Worm (Caenorhabditis elegans) whole organism, L1 larva: Measurements from ENCODE around the gene F32D8.14.
A peak's percentile ranks its signal among the peaks of the same experiment; 100 is the strongest.

Experiments used
- C04F5.9 ChIP-seq: sonication (generic microtip); optimal IDR thresholded peaks from 2 replicates; lab custom pipeline; 2016; ENCODE audit warnings: missing genetic modification characterization, missing compliant biosample characterization
- aha-1 ChIP-seq: fragments of 150-350 bp; optimal IDR thresholded peaks from 2 replicates; lab custom pipeline; 2014; ENCODE audit warnings: missing biosample characterization, missing genetic modification characterization
- ama-1 ChIP-seq: fragments of 150-350 bp; optimal IDR thresholded peaks from 2 replicates; lab custom pipeline; 2014
- blmp-1 ChIP-seq: fragments of 150-350 bp; optimal IDR thresholded peaks from 2 replicates; lab custom pipeline; 2014; ENCODE audit warnings: missing biosample characterization, missing genetic modification characterization
- ceh-63 ChIP-seq: fragments of 200-800 bp; sonication (Bioruptor generic); optimal IDR thresholded peaks from 2 replicates; lab custom pipeline; 2018; ENCODE audit warnings: mild to moderate bottlenecking, missing genetic modification characterization, missing compliant biosample characterization
- ceh-82 ChIP-seq, 3 experiments: fragments of 150-350 bp in 1 of 3; sonication (generic microtip) in 2 of 3; optimal IDR thresholded peaks; 2 replicates each; lab custom pipeline; 2014 to 2017; ENCODE audit warnings: missing biosample characterization in 3 of 3, missing genetic modification characterization in 3 of 3
- ceh-90 ChIP-seq: sonication (generic microtip); optimal IDR thresholded peaks from 2 replicates; lab custom pipeline; 2016; ENCODE audit warnings: missing genetic modification characterization, missing compliant biosample characterization
- ces-1 ChIP-seq: fragments of 150-350 bp; optimal IDR thresholded peaks from 2 replicates; lab custom pipeline; 2014; ENCODE audit warnings: missing biosample characterization, missing genetic modification reagents, missing genetic modification characterization
- elt-2 ChIP-seq: sonication (generic microtip); optimal IDR thresholded peaks from 2 replicates; lab custom pipeline; 2016; ENCODE audit warnings: missing genetic modification characterization, mild to moderate bottlenecking, inconsistent platforms, missing compliant biosample characterization, missing genetic modification reagents
- elt-3 ChIP-seq, 6 experiments: fragments of 150-350 bp in 1 of 6; sonication (generic microtip); optimal IDR thresholded peaks; 2 replicates each; lab custom pipeline; 2017 to 2018; ENCODE audit warnings: missing biosample characterization in 6 of 6, missing genetic modification characterization in 6 of 6, inconsistent platforms in 1 of 6
- ets-5 ChIP-seq: fragments of 200-800 bp; sonication (Bioruptor generic); IDR thresholded peaks from 2 replicates; pipeline ENCODE4 v1.3.6; 2022; ENCODE audit warnings: missing genetic modification characterization, missing compliant biosample characterization
- fos-1 ChIP-seq: fragments of 150-350 bp; optimal IDR thresholded peaks from 2 replicates; lab custom pipeline; 2014; ENCODE audit warnings: missing biosample characterization, missing genetic modification characterization
- irx-1 ChIP-seq: sonication (generic microtip); optimal IDR thresholded peaks from 2 replicates; lab custom pipeline; 2016; ENCODE audit warnings: missing genetic modification characterization, missing compliant biosample characterization
- isw-1 ChIP-seq: fragments of 200-800 bp; sonication (Bioruptor generic); IDR thresholded peaks from 2 replicates; pipeline ENCODE4 v1.3.6; 2022; ENCODE audit warnings: missing genetic modification characterization, missing compliant biosample characterization
- lin-13 ChIP-seq: fragments of 150-350 bp; optimal IDR thresholded peaks from 2 replicates; lab custom pipeline; 2014; ENCODE audit warnings: missing biosample characterization, missing genetic modification reagents, missing genetic modification characterization
- lin-14 ChIP-seq: fragments of 200-800 bp; sonication (Bioruptor generic); optimal IDR thresholded peaks from 2 replicates; lab custom pipeline; 2018; ENCODE audit warnings: mild to moderate bottlenecking, missing genetic modification characterization, moderate library complexity, missing compliant biosample characterization
- lin-15B ChIP-seq: fragments of 150-350 bp; sonication (generic microtip); optimal IDR thresholded peaks from 3 replicates; lab custom pipeline; 2014; ENCODE audit warnings: missing biosample characterization, missing genetic modification characterization
- lsy-2 ChIP-seq, 2 experiments: fragments of 150-350 bp; optimal IDR thresholded peaks; 2 replicates each; lab custom pipeline; 2014; ENCODE audit warnings: missing biosample characterization in 2 of 2, missing genetic modification characterization in 2 of 2
- mef-2 ChIP-seq: fragments of 150-350 bp; optimal IDR thresholded peaks from 2 replicates; lab custom pipeline; 2014; ENCODE audit warnings: missing biosample characterization, missing genetic modification characterization
- mep-1 ChIP-seq: fragments of 150-350 bp; optimal IDR thresholded peaks from 2 replicates; lab custom pipeline; 2014; ENCODE audit warnings: missing biosample characterization, missing genetic modification characterization
- nhr-11 ChIP-seq: fragments of 150-350 bp; optimal IDR thresholded peaks from 2 replicates; lab custom pipeline; 2014; ENCODE audit warnings: missing biosample characterization, missing genetic modification characterization
- nhr-237 ChIP-seq: fragments of 150-350 bp; optimal IDR thresholded peaks from 2 replicates; lab custom pipeline; 2014; ENCODE audit warnings: missing biosample characterization, missing genetic modification characterization
- nhr-47 ChIP-seq: sonication (generic microtip); optimal IDR thresholded peaks from 2 replicates; lab custom pipeline; 2016; ENCODE audit warnings: mild to moderate bottlenecking, missing genetic modification characterization, moderate library complexity, missing compliant biosample characterization
- nhr-76 ChIP-seq: sonication (generic microtip); optimal IDR thresholded peaks from 2 replicates; lab custom pipeline; 2017; ENCODE audit warnings: missing biosample characterization, missing genetic modification characterization
- nhr-90 ChIP-seq: sonication (generic microtip); optimal IDR thresholded peaks from 2 replicates; lab custom pipeline; 2016; ENCODE audit warnings: mild to moderate bottlenecking, missing genetic modification characterization, missing compliant biosample characterization; ENCODE audit not compliant: poor library complexity
- pag-3 ChIP-seq: sonication (generic microtip); optimal IDR thresholded peaks from 2 replicates; lab custom pipeline; 2017; ENCODE audit warnings: missing genetic modification characterization, mild to moderate bottlenecking, missing compliant biosample characterization, antibody characterized with exemption, borderline replicate concordance; ENCODE audit not compliant: insufficient read depth
- pqm-1 ChIP-seq: sonication (generic microtip); optimal IDR thresholded peaks from 3 replicates; lab custom pipeline; 2017; ENCODE audit warnings: missing biosample characterization, missing genetic modification characterization
- skn-1 ChIP-seq: fragments of 150-350 bp; optimal IDR thresholded peaks from 2 replicates; lab custom pipeline; 2014; ENCODE audit warnings: missing biosample characterization, missing genetic modification characterization
- snu-23 ChIP-seq: sonication (generic microtip); optimal IDR thresholded peaks from 2 replicates; lab custom pipeline; 2016; ENCODE audit warnings: missing genetic modification characterization, missing compliant biosample characterization
- sox-4 ChIP-seq: sonication (generic microtip); optimal IDR thresholded peaks from 2 replicates; lab custom pipeline; 2016; ENCODE audit warnings: missing genetic modification characterization, missing compliant biosample characterization
- sptf-1 ChIP-seq: fragments of 150-350 bp; optimal IDR thresholded peaks from 2 replicates; lab custom pipeline; 2014; ENCODE audit warnings: missing biosample characterization, missing genetic modification characterization
- tbx-2 ChIP-seq: sonication (generic microtip); optimal IDR thresholded peaks from 2 replicates; lab custom pipeline; 2016; ENCODE audit warnings: missing genetic modification characterization, missing compliant biosample characterization
- unc-30 ChIP-seq: sonication (generic microtip); optimal IDR thresholded peaks from 2 replicates; lab custom pipeline; 2017; ENCODE audit warnings: missing biosample characterization, missing genetic modification characterization
- unc-62 ChIP-seq: fragments of 150-350 bp; optimal IDR thresholded peaks from 2 replicates; lab custom pipeline; 2014; ENCODE audit warnings: missing biosample characterization, missing genetic modification reagents, missing genetic modification characterization
- unc-86 ChIP-seq: sonication (generic microtip); optimal IDR thresholded peaks from 2 replicates; lab custom pipeline; 2016; ENCODE audit warnings: missing genetic modification characterization, missing compliant biosample characterization
- unc-98 ChIP-seq: fragments of 200-800 bp; sonication (Bioruptor generic); IDR thresholded peaks from 2 replicates; pipeline ENCODE4 v1.3.6; 2022; ENCODE audit warnings: missing genetic modification characterization, missing compliant biosample characterization
- zag-1 ChIP-seq: fragments of 150-350 bp; optimal IDR thresholded peaks from 2 replicates; lab custom pipeline; 2014; ENCODE audit warnings: missing biosample characterization, missing genetic modification characterization
- zip-4 ChIP-seq: fragments of 200-800 bp; sonication (Bioruptor generic); optimal IDR thresholded peaks from 2 replicates; lab custom pipeline; 2018; ENCODE audit warnings: mild to moderate bottlenecking, missing genetic modification characterization, moderate library complexity, missing compliant biosample characterization
- ztf-11 ChIP-seq, 2 experiments: sonication (generic microtip); optimal IDR thresholded peaks; 2 replicates each; lab custom pipeline; 2016 to 2017; ENCODE audit warnings: missing genetic modification characterization in 2 of 2, missing biosample characterization in 1 of 2, missing compliant biosample characterization in 1 of 2
- ztf-4 ChIP-seq: fragments of 150-350 bp; optimal IDR thresholded peaks from 2 replicates; lab custom pipeline; 2014; ENCODE audit warnings: missing biosample characterization, missing genetic modification characterization

Gene F32D8.14

ce11 chrV:10887564-10887963 is 7.0 kb downstream of the F32D8.14 start (continued):
- TF ChIP-seq irx-1 (tag; lab: Kevin White, UChicago), result no peak
- TF ChIP-seq nhr-47 (tag; lab: Kevin White, UChicago), result peak; percentile 6
- TF ChIP-seq zag-1 (tag; lab: Kevin White, UChicago), result no peak
- TF ChIP-seq elt-2, result no peak
- no peak for TF ChIP-seq ceh-63 (GFP tag; lab: Kevin White, UChicago)
- TF ChIP-seq snu-23 (GFP tag; lab: Kevin White, UChicago), result no peak
- TF ChIP-seq ztf-4 (tag; lab: Kevin White, UChicago), result no peak
- TF ChIP-seq unc-98, result no peak
- no peak for TF ChIP-seq ztf-11 (tag; optimal IDR thresholded peaks at IDR 0.05; lab: Kevin White, UChicago)
- TF ChIP-seq fos-1, result no peak
- TF ChIP-seq nhr-90 (tag; lab: Kevin White, UChicago), result peak; percentile 28
- TF ChIP-seq aha-1 (tag; lab: Kevin White, UChicago), result no peak
- no peak for TF ChIP-seq ets-5 (GFP tag; lab: Robert Waterston, UW)

- no peak for TF ChIP-seq fos-1
- TF ChIP-seq sox-4, result no peak
- no peak for TF ChIP-seq ces-1 (GFP tag; lab: Kevin White, UChicago)
- no peak for TF ChIP-seq ets-5 (GFP tag; lab: Robert Waterston, UW)
- no peak for TF ChIP-seq skn-1 (tag; lab: Kevin White, UChicago)
- peak; percentile 46 for TF ChIP-seq lin-14 (GFP tag; lab: Kevin White, UChicago)
- TF ChIP-seq ztf-11 (tag; optimal IDR thresholded peaks at IDR 0.05; lab: Kevin White, UChicago), result no peak
- TF ChIP-seq elt-3 (tag; optimal IDR thresholded peaks at IDR 0.05; lab: Kevin White, UChicago), result peak in 1 of 6 experiments; percentile 36
- no peak for TF ChIP-seq zag-1 (tag; lab: Kevin White, UChicago)
- TF ChIP-seq unc-30 (tag; lab: Kevin White, UChicago), result no peak
- no peak for TF ChIP-seq zip-4 (GFP tag; lab: Kevin White, UChicago)
- TF ChIP-seq mep-1 (tag; lab: Kevin White, UChicago), result no peak
- TF ChIP-seq C04F5.9 (tag; lab: Kevin White, UChicago), result no peak
- no peak for TF ChIP-seq pqm-1 (tag; lab: Kevin White, UChicago)
- TF ChIP-seq nhr-76, result no peak
- TF ChIP-seq blmp-1 (tag; lab: Kevin White, UChicago), result peak; percentile 98
- no peak for TF ChIP-seq tbx-2 (tag; lab: Kevin White, UChicago)
Measured at ce11 chrV:10886405-10886887, 8.1 kb downstream of the F32D8.14 start, which contains the start of gene F32D8.3. Gene F32D8.3 (plus strand): TSS chrV:10886837.

ce11 chrV:10883478-10883877 is 11.1 kb downstream of the F32D8.14 start, which contains the start of gene F32D8.2:
Gene F32D8.2 (plus strand): TSS chrV:10883778.
- TF ChIP-seq nhr-11 (tag; lab: Kevin White, UChicago), result no peak
- TF ChIP-seq lin-15B (tag; lab: Kevin White, UChicago), result no peak
- no peak for TF ChIP-seq C04F5.9 (tag; lab: Kevin White, UChicago)
- TF ChIP-seq aha-1 (tag; lab: Kevin White, UChicago), result no peak
- TF ChIP-seq lin-13 (GFP tag; lab: Kevin White, UChicago), result no peak
- no peak for TF ChIP-seq unc-98
- no peak for TF ChIP-seq mef-2 (tag; lab: Kevin White, UChicago)
- TF ChIP-seq pag-3 (tag; lab: Kevin White, UChicago), result no peak
- no peak for TF ChIP-seq blmp-1 (tag; lab: Kevin White, UChicago)
- no peak for TF ChIP-seq ceh-90 (tag; lab: Kevin White, UChicago)
- TF ChIP-seq lsy-2 (tag; optimal IDR thresholded peaks at IDR 0.05; lab: Kevin White, UChicago), result no peak
- no peak for TF ChIP-seq isw-1 (GFP tag; lab: Robert Waterston, UW)
- TF ChIP-seq ama-1, result no peak
- TF ChIP-seq nhr-237 (tag; lab: Kevin White, UChicago), result no peak
- TF ChIP-seq ceh-82 (tag; optimal IDR thresholded peaks at IDR 0.05; lab: Kevin White, UChicago), result no peak
- no peak for TF ChIP-seq sptf-1
- TF ChIP-seq nhr-47 (tag; lab: Kevin White, UChicago), result no peak
- TF ChIP-seq unc-62, result no peak
- no peak for TF ChIP-seq unc-86 (tag; lab: Kevin White, UChicago)
